Worm (Caenorhabditis elegans) whole organism, late embryonic: Measurements from ENCODE around the gene ttb-1.

Experiments used
- C38D4.7 ChIP-seq: fragments of 200-800 bp; sonication (Bioruptor generic); optimal IDR thresholded peaks from 2 replicates; lab custom pipeline; 2018; ENCODE audit warnings: mild to moderate bottlenecking, missing genetic modification characterization, moderate library complexity, missing compliant biosample characterization
- F13H6.1 ChIP-seq: sonication (generic microtip); optimal IDR thresholded peaks from 2 replicates; lab custom pipeline; 2016; ENCODE audit warnings: missing genetic modification characterization, missing compliant biosample characterization
- K09A11.1 ChIP-seq: sonication (generic microtip); optimal IDR thresholded peaks from 2 replicates; lab custom pipeline; 2017; ENCODE audit warnings: antibody characterized with exemption, mild to moderate bottlenecking, missing genetic modification characterization, missing compliant biosample characterization; ENCODE audit not compliant: insufficient read depth
- T23F11.4 ChIP-seq: fragments of 200-800 bp; sonication (Bioruptor generic); optimal IDR thresholded peaks from 2 replicates; lab custom pipeline; 2018; ENCODE audit warnings: mild to moderate bottlenecking, missing genetic modification characterization, missing compliant biosample characterization
- ama-1 ChIP-seq: fragments of 150-350 bp; optimal IDR thresholded peaks from 2 replicates; lab custom pipeline; 2014
- ceh-14 ChIP-seq: sonication (generic microtip); optimal IDR thresholded peaks from 2 replicates; lab custom pipeline; 2016; ENCODE audit warnings: missing genotype, missing genetic modification characterization, missing compliant biosample characterization
- ceh-19 ChIP-seq: fragments of 200-800 bp; sonication (Bioruptor generic); optimal IDR thresholded peaks from 2 replicates; lab custom pipeline; 2018; ENCODE audit warnings: mild to moderate bottlenecking, missing genetic modification characterization, missing compliant biosample characterization
- ceh-2 ChIP-seq: sonication (generic microtip); optimal IDR thresholded peaks from 2 replicates; lab custom pipeline; 2016; ENCODE audit warnings: missing genotype, missing genetic modification characterization, missing compliant biosample characterization
- ceh-24 ChIP-seq: sonication (generic microtip); optimal IDR thresholded peaks from 2 replicates; lab custom pipeline; 2016; ENCODE audit warnings: mild to moderate bottlenecking, missing genetic modification characterization, missing compliant biosample characterization
- ceh-30 ChIP-seq: fragments of 150-350 bp; optimal IDR thresholded peaks from 2 replicates; lab custom pipeline; 2014; ENCODE audit warnings: missing biosample characterization, missing genetic modification characterization
- ceh-31 ChIP-seq: sonication (generic microtip); optimal IDR thresholded peaks from 2 replicates; lab custom pipeline; 2016; ENCODE audit warnings: missing genetic modification characterization, missing compliant biosample characterization
- ceh-45 ChIP-seq: fragments of 200-800 bp; sonication (Bioruptor generic); IDR thresholded peaks from 2 replicates; pipeline ENCODE4 v1.3.6; 2022; ENCODE audit warnings: missing genetic modification reagents, missing genetic modification characterization, missing compliant biosample characterization
- ceh-9 ChIP-seq: sonication (generic microtip); optimal IDR thresholded peaks from 2 replicates; lab custom pipeline; 2016; ENCODE audit warnings: mild to moderate bottlenecking, missing genetic modification characterization, inconsistent platforms, missing compliant biosample characterization
- che-1 ChIP-seq: sonication (generic microtip); optimal IDR thresholded peaks from 2 replicates; lab custom pipeline; 2016; ENCODE audit warnings: mild to moderate bottlenecking, missing genetic modification characterization, missing compliant biosample characterization
- dmd-4 ChIP-seq: sonication (generic microtip); optimal IDR thresholded peaks from 2 replicates; lab custom pipeline; 2016; ENCODE audit warnings: borderline replicate concordance, missing genetic modification characterization, missing compliant biosample characterization
- dve-1 ChIP-seq: sonication (generic microtip); optimal IDR thresholded peaks from 2 replicates; lab custom pipeline; 2017; ENCODE audit warnings: antibody characterized with exemption, mild to moderate bottlenecking, missing genetic modification characterization, missing compliant biosample characterization
- elt-2 ChIP-seq: sonication (generic microtip); optimal IDR thresholded peaks from 2 replicates; lab custom pipeline; 2016; ENCODE audit warnings: missing genetic modification reagents, missing genetic modification characterization, missing compliant biosample characterization
- fax-1 ChIP-seq: sonication (generic microtip); optimal IDR thresholded peaks from 2 replicates; lab custom pipeline; 2016; ENCODE audit warnings: missing genotype, missing genetic modification characterization, missing compliant biosample characterization
- fkh-6 ChIP-seq: sonication (generic microtip); optimal IDR thresholded peaks from 2 replicates; lab custom pipeline; 2016; ENCODE audit warnings: missing genetic modification characterization, missing compliant biosample characterization
- hlh-13 ChIP-seq: fragments of 200-800 bp; sonication (Bioruptor generic); optimal IDR thresholded peaks from 2 replicates; lab custom pipeline; 2018; ENCODE audit warnings: mild to moderate bottlenecking, missing genetic modification characterization, missing compliant biosample characterization
- hlh-6 ChIP-seq: sonication (generic microtip); optimal IDR thresholded peaks from 2 replicates; lab custom pipeline; 2016; ENCODE audit warnings: missing genotype, missing genetic modification characterization, missing compliant biosample characterization
- hlh-8 ChIP-seq: sonication (generic microtip); optimal IDR thresholded peaks from 2 replicates; lab custom pipeline; 2016; ENCODE audit warnings: missing genotype, missing genetic modification characterization, missing compliant biosample characterization
- madf-2 ChIP-seq: sonication (generic microtip); optimal IDR thresholded peaks from 2 replicates; lab custom pipeline; 2017; ENCODE audit warnings: missing genetic modification characterization, missing compliant biosample characterization
- mec-3 ChIP-seq: sonication (generic microtip); optimal IDR thresholded peaks from 2 replicates; lab custom pipeline; 2016; ENCODE audit warnings: borderline replicate concordance, missing genetic modification characterization, missing compliant biosample characterization
- nfya-1 ChIP-seq: sonication (generic microtip); optimal IDR thresholded peaks from 2 replicates; lab custom pipeline; 2017; ENCODE audit warnings: missing genetic modification characterization, mild to moderate bottlenecking, missing compliant biosample characterization, antibody characterized with exemption, moderate library complexity
- nhr-11 ChIP-seq: fragments of 150-350 bp; optimal IDR thresholded peaks from 2 replicates; lab custom pipeline; 2014; ENCODE audit warnings: missing biosample characterization, missing genetic modification characterization
- npax-4 ChIP-seq: sonication (generic microtip); optimal IDR thresholded peaks from 2 replicates; lab custom pipeline; 2016; ENCODE audit warnings: missing genetic modification characterization, missing compliant biosample characterization
- pag-3 ChIP-seq: sonication (generic microtip); optimal IDR thresholded peaks from 2 replicates; lab custom pipeline; 2016; ENCODE audit warnings: missing compliant biosample characterization, missing genetic modification characterization, borderline replicate concordance
- pax-1 ChIP-seq: fragments of 150-350 bp; optimal IDR thresholded peaks from 2 replicates; lab custom pipeline; 2014; ENCODE audit warnings: missing biosample characterization, missing genetic modification characterization
- pha-2 ChIP-seq: sonication (generic microtip); optimal IDR thresholded peaks from 2 replicates; lab custom pipeline; 2017; ENCODE audit warnings: mild to moderate bottlenecking, missing genetic modification characterization, missing compliant biosample characterization
- pqm-1 ChIP-seq: sonication (generic microtip); optimal IDR thresholded peaks from 2 replicates; lab custom pipeline; 2016; ENCODE audit warnings: missing genetic modification characterization, missing compliant biosample characterization
- sdc-2 ChIP-seq: sonication (generic microtip); optimal IDR thresholded peaks from 2 replicates; lab custom pipeline; 2016; ENCODE audit warnings: missing genotype, missing genetic modification characterization, missing compliant biosample characterization
- sox-2 ChIP-seq: fragments of 200-800 bp; sonication (Bioruptor generic); IDR thresholded peaks from 2 replicates; pipeline ENCODE4 v1.3.6; 2022; ENCODE audit warnings: missing genetic modification reagents, missing genetic modification characterization, missing compliant biosample characterization
- sox-4 ChIP-seq: sonication (generic microtip); optimal IDR thresholded peaks from 2 replicates; lab custom pipeline; 2017; ENCODE audit warnings: mild to moderate bottlenecking, missing genetic modification characterization, inconsistent platforms, missing compliant biosample characterization
- syd-9 ChIP-seq: sonication (generic microtip); optimal IDR thresholded peaks from 2 replicates; lab custom pipeline; 2016; ENCODE audit warnings: mild to moderate bottlenecking, missing genetic modification characterization, moderate library complexity, missing compliant biosample characterization
- tbx-7 ChIP-seq: sonication (generic microtip); optimal IDR thresholded peaks from 2 replicates; lab custom pipeline; 2016; ENCODE audit warnings: missing genotype, missing genetic modification characterization, missing compliant biosample characterization
- ttx-3 ChIP-seq: sonication (generic microtip); optimal IDR thresholded peaks from 2 replicates; lab custom pipeline; 2016; ENCODE audit warnings: missing genetic modification reagents, missing genetic modification characterization, missing compliant biosample characterization
- unc-42 ChIP-seq: sonication (generic microtip); optimal IDR thresholded peaks from 2 replicates; lab custom pipeline; 2016; ENCODE audit warnings: missing genotype, missing genetic modification characterization, missing compliant biosample characterization
- unc-55 ChIP-seq: sonication (generic microtip); optimal IDR thresholded peaks from 2 replicates; lab custom pipeline; 2017; ENCODE audit warnings: missing biosample characterization, missing genetic modification reagents, missing genetic modification characterization
- unc-86 ChIP-seq: sonication (generic microtip); optimal IDR thresholded peaks from 2 replicates; lab custom pipeline; 2016; ENCODE audit warnings: missing genetic modification characterization, missing compliant biosample characterization
- zip-5 ChIP-seq: sonication (generic microtip); optimal IDR thresholded peaks from 2 replicates; lab custom pipeline; 2016; ENCODE audit warnings: missing genetic modification characterization, missing compliant biosample characterization
- ztf-16 ChIP-seq: sonication (generic microtip); optimal IDR thresholded peaks from 2 replicates; lab custom pipeline; 2017; ENCODE audit warnings: missing genetic modification characterization, missing compliant biosample characterization

The ttb-1 gene

DNA sequence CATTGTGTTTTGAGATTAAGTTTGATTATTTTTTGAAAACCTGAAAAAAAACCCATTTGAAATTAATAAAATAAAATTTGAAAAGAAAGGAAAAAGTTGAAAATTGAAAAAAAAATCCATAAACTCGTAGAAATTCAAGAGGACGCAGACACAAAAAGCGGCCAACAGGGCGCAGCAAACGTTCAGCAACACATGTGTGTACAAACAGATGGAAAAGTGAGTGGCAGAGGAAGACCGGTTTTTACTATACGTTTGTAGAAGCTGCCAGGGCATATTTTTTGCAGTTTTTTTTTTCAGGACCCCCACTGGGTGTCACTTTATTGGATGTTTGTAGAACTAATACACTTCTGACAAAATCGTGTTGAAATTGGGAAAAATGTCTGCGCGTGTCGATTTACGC, 33.9 kb upstream of the ttb-1 start, which contains the start of gene cgp-1:
Gene cgp-1 (minus strand): TSS at position 40 of the 400 bp plus-strand sequence.
- peak; percentile 69 for TF ChIP-seq hlh-8
- TF ChIP-seq nfya-1: peak; percentile 30
- TF ChIP-seq ceh-30 (tag; lab: Kevin White, UChicago): no peak
- TF ChIP-seq, all 69 proteins: peak for 2

DNA sequence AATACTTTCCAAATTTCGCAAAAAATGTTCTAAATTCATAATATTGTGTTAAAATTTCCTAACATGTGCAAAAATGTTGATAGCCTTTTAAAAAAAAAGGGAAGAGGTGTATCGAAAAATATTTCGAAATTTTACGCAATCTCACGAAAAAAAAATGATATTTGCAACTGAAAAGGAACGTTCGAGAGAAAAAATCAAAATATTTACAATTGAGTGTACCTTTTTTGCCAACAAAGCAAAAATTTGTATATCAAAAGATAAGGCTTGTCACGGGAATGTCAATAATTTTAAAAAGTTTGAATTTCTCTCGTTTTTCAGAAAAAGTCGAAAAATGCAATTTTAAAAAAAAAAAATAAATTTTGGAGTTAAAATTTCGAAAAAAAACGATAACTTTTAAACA, 33.1 kb upstream of the ttb-1 start:
- no peak for TF ChIP-seq madf-2 (tag; lab: Kevin White, UChicago)
- TF ChIP-seq ttx-3 (tag; lab: Kevin White, UChicago): no peak
- TF ChIP-seq ztf-16 (tag; lab: Kevin White, UChicago): no peak
- no peak for TF ChIP-seq unc-42
- TF ChIP-seq syd-9: no peak
- no peak for TF ChIP-seq ceh-2 (tag; lab: Kevin White, UChicago)
- no peak for TF ChIP-seq ceh-19 (GFP tag; lab: Kevin White, UChicago)
- no peak for TF ChIP-seq pqm-1
- no peak for TF ChIP-seq ceh-45
- TF ChIP-seq nhr-11 (tag; lab: Kevin White, UChicago): no peak
- TF ChIP-seq unc-55 (GFP tag; lab: Kevin White, UChicago): no peak
- no peak for TF ChIP-seq tbx-7
- no peak for TF ChIP-seq fax-1
- no peak for TF ChIP-seq C38D4.7 (GFP tag; lab: Kevin White, UChicago)

DNA sequence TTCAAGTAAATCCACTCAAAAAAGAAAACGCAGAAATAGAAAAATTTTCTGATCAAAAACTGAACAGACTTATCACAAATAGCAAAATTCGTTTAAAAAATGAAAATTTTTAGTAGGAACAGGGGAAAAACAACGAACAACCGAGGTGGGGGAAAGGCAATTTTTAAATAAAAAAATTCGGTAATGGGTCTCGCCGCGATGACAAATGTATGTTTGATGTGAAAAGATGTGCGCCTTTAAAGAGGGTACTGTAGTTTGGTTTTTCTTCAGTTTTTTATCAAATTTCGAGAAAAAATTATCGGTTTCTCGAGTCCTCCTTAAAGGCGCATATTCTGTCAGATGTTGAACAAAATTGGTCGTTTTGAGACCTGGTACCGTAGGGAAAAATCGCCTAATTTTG, 32.7 kb upstream of the ttb-1 start:
- TF ChIP-seq nfya-1 (no peak), pag-3 (tag; lab: Kevin White, UChicago) (no peak), C38D4.7 (GFP tag; lab: Kevin White, UChicago) (no peak), unc-55 (GFP tag; lab: Kevin White, UChicago) (no peak), sox-4 (tag; lab: Kevin White, UChicago) (no peak), fkh-6 (tag; lab: Kevin White, UChicago) (no peak), sdc-2 (tag; lab: Kevin White, UChicago) (no peak), ceh-31 (tag; lab: Kevin White, UChicago) (no peak), ceh-9 (tag; lab: Kevin White, UChicago) (no peak), F13H6.1 (no peak), dve-1 (tag; lab: Kevin White, UChicago) (no peak), hlh-6 (tag; lab: Kevin White, UChicago) (no peak), dmd-4 (tag; lab: Kevin White, UChicago) (no peak), hlh-8 (no peak), zip-5 (no peak), ceh-45 (no peak), che-1 (tag; lab: Kevin White, UChicago) (no peak), nhr-11 (tag; lab: Kevin White, UChicago) (no peak), hlh-13 (no peak), mec-3 (no peak)

DNA sequence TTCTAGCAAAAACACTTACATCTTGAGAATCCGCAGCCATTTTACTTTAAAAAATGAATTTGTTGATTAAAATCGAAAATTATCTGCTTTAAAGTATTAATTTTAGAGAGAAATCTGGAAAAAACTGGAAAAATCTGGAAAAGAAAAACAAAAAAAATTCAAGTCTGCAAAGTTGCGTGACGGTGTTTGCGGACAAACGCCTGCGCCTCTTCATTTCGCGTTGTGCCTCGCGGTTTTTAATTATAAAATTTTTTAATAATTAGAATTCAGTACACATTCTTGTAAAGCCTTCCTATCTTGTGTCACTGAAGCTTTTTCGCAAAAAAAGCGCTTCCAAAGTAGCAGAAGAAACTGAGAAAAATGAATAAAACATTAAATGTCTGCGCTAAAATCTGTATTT, 30.0 kb upstream of the ttb-1 start, which contains the start of gene W03F9.1:
Gene W03F9.1 (minus strand): TSS at position 109 of the 400 bp plus-strand sequence.
- TF ChIP-seq unc-42 (peak; percentile 76), ceh-45 (no peak), C38D4.7 (GFP tag; lab: Kevin White, UChicago) (no peak), sox-4 (tag; lab: Kevin White, UChicago) (no peak), pax-1 (peak; percentile 25), ceh-24 (tag; lab: Kevin White, UChicago) (no peak), K09A11.1 (peak; percentile 2), ama-1 (lab: Kevin White, UChicago) (no peak), sox-2 (GFP tag; lab: Robert Waterston, UW) (no peak), ceh-14 (tag; lab: Kevin White, UChicago) (peak; percentile 89), T23F11.4 (GFP tag; lab: Kevin White, UChicago) (no peak), pqm-1 (peak; percentile 28), npax-4 (tag; lab: Kevin White, UChicago) (no peak), ceh-30 (tag; lab: Kevin White, UChicago) (no peak), pha-2 (tag; lab: Kevin White, UChicago) (peak; percentile 4), ceh-2 (tag; lab: Kevin White, UChicago) (no peak), nfya-1 (peak; percentile 3), unc-86 (peak; percentile 1), ceh-31 (tag; lab: Kevin White, UChicago) (peak; percentile 7), syd-9 (no peak), elt-2 (tag; lab: Kevin White, UChicago) (no peak)
